Fruit fly (Drosophila melanogaster): ENCODE measurements around the gene Rrp46.

Rrp46 gene

DNA sequence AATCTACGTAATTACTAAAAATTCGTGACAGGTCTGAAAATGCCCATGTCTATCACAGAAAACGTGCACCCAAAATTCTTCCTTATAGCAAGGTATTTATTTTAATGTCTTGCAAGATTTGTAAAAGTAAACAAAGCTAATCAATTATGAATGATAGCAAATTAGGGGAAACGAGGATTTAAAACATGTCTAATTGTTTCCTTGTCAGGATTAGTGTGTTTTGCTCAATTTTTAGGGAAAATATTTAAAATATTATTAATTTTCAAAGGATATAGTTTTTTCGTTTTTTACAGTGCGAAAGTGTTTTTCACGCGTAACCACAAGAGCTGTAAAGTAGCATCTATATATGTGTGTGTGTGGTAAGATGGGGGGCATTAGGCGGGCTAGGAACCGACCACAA, 34.1 kb upstream of the Rrp46 start:
- TF ChIP-seq CG5204 (GFP tag; optimal IDR thresholded peaks at IDR 0.05) (no peak), cnc (optimal IDR thresholded peaks at IDR 0.05) (no peak), ovo (GFP tag; optimal IDR thresholded peaks at IDR 0.05) (no peak), CG7045 (GFP tag; optimal IDR thresholded peaks at IDR 0.05) (no peak), CG14711 (tag; optimal IDR thresholded peaks at IDR 0.05) (no peak), kay (GFP tag; ENCODE audit: borderline replicate concordance) (peak; percentile 75), pad (GFP tag; optimal IDR thresholded peaks at IDR 0.05) (no peak), CG12768 (GFP tag; optimal IDR thresholded peaks at IDR 0.05) (no peak)

DNA sequence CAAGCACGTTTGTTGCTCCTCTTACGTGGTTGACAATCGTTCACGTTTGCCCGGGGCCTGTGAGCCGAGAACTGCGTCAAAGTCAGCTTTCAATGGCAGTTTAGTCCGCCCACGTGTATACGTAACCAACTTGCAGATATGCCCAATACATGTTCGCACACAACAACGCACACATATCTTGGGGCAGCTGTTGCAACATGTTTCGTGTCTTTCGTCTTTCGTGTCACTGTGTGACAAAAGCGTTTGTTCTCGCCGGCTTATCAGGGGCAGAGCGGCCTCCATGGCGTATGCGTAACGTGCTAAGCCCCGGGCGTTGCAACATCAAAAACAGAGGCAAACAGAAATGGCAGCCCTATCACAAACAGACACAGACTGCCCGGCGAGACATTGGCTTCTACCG, 33.7 kb upstream of the Rrp46 start:
- TF ChIP-seq Mnt (GFP tag; optimal IDR thresholded peaks at IDR 0.05) (no peak), cic (GFP tag; optimal IDR thresholded peaks at IDR 0.05) (no peak), kay (GFP tag; ENCODE audit: borderline replicate concordance) (no peak), CG11617 (GFP tag; optimal IDR thresholded peaks at IDR 0.05) (no peak), ovo (GFP tag; optimal IDR thresholded peaks at IDR 0.05) (no peak)

DNA sequence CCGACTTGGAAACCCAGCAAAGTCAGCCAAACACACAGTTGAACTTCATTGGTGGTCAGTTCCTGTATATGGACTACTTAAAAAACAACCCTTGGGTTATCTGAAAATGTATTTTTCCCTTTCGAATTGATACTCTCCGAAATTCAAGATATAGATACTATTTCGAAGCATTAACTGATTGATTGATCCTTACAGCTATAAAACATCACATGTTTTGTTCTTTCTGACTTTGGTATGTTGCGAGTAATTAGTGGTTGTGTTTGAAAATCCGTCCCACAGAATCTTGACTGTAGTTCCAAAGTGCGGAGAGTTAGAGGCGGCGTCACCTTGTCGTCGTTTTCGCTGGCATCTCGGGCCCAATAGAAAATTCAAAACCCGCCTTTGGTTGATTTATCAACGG, 33.1 kb upstream of the Rrp46 start:
- TF ChIP-seq CG14711 (tag; optimal IDR thresholded peaks at IDR 0.05) (peak; percentile 28), CG12768 (GFP tag; optimal IDR thresholded peaks at IDR 0.05) (peak; percentile 75), pad (GFP tag; optimal IDR thresholded peaks at IDR 0.05) (peak; percentile 1), kay (GFP tag; ENCODE audit: borderline replicate concordance) (peak; percentile 1), CG7045 (GFP tag; optimal IDR thresholded peaks at IDR 0.05) (peak; percentile 44), CG11617 (GFP tag; optimal IDR thresholded peaks at IDR 0.05) (peak; percentile 51), Hr96 (GFP tag; optimal IDR thresholded peaks at IDR 0.05) (peak; percentile 48), Clk (GFP tag; optimal IDR thresholded peaks at IDR 0.05) (no peak), CG5204 (GFP tag; optimal IDR thresholded peaks at IDR 0.05) (peak; percentile 40), CG33017 (tag; optimal IDR thresholded peaks at IDR 0.05) (peak; percentile 27), Mnt (GFP tag; optimal IDR thresholded peaks at IDR 0.05) (no peak), tj (GFP tag; optimal IDR thresholded peaks at IDR 0.05) (peak; percentile 33), ovo (GFP tag; optimal IDR thresholded peaks at IDR 0.05) (no peak), CG7101 (tag; optimal IDR thresholded peaks at IDR 0.05) (peak; percentile 57)

DNA sequence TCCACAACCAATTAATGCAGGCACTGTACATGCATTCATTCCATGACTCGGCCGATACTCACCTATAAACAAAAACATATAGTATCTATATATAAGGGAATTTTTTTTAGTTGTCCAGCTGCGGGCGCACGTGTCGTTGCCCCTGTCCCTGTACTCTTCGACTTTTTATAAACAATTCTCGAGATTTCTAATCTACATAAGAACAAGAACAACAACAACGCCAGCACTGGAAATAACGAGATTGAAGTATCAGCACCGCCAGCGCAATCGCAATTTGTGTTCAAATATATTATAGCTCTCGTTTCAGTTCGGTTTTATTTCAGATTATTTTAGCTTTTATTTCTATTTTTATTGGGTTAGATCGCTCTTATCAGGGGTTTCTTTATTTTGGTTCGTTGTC, 32.1 kb upstream of the Rrp46 start:
- TF ChIP-seq Mnt (GFP tag; optimal IDR thresholded peaks at IDR 0.05): peak; percentile 16

DNA sequence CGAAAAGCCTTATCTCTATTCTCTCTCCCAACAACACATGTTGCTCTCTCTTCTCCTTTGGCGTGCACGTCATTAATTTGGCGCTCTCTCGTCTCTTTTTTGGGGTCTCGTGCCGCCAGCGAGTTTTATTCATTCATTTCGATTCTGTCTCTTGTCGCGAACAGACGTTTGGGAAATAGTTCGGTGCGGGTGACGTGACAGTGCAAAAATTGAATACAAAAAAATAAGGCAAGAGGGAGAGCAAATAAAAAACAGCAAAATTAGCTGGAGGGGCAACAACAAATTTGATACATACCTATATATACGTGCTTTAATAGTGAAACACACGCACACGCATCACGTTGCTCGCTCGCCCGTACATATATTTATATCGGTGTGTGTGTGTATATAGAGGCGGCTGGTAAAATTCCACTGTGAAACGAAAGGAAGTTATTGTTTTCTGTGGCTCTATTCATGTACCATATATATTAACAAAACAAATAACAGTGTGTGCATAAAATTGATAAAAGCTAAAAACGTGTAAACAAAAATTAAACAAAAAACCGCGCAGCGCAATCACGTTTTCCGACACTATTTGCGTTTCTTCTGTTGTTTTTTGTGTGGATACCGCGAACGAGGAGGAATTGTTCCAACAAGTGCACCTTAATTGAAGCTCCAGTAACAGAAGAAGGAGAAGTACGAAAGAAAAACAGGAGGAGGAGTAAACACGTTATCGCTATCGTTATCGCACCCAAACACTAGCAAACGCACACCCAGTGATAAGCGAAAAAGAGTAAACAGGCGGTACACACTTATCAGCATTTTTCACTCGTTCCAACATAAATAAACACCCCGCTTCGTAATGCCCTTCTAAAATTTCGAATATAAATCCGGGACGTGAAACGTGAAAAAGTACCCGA, 24.7 kb upstream of the Rrp46 start, which contains the start of gene cwo:
cwo (plus strand) TSS at position 131 of the 899 bp plus-strand sequence.
- TF ChIP-seq ovo (GFP tag; optimal IDR thresholded peaks at IDR 0.05) (no peak), CG1620 (GFP tag; optimal IDR thresholded peaks at IDR 0.05) (no peak), CG11617 (GFP tag; optimal IDR thresholded peaks at IDR 0.05) (no peak), Mnt (GFP tag; optimal IDR thresholded peaks at IDR 0.05) (peak; percentile 62), kay (GFP tag; ENCODE audit: borderline replicate concordance) (peak; percentile 88), tj (GFP tag; optimal IDR thresholded peaks at IDR 0.05) (peak; percentile 48), Crg-1 (GFP tag; optimal IDR thresholded peaks at IDR 0.05) (peak; percentile 26), CG7045 (GFP tag; optimal IDR thresholded peaks at IDR 0.05) (peak; percentile 13), toe (GFP tag; optimal IDR thresholded peaks at IDR 0.05) (no peak), CG12768 (GFP tag; optimal IDR thresholded peaks at IDR 0.05) (peak; percentile 58), Hr96 (GFP tag; optimal IDR thresholded peaks at IDR 0.05) (no peak), pad (GFP tag; optimal IDR thresholded peaks at IDR 0.05) (peak; percentile 20), CG7101 (tag; optimal IDR thresholded peaks at IDR 0.05) (peak; percentile 48), CG14711 (tag; optimal IDR thresholded peaks at IDR 0.05) (peak; percentile 34), bab1 (GFP tag; optimal IDR thresholded peaks at IDR 0.05) (peak; percentile 12), cic (GFP tag; optimal IDR thresholded peaks at IDR 0.05) (peak; percentile 84), CG5204 (GFP tag; optimal IDR thresholded peaks at IDR 0.05) (no peak), Clk (GFP tag; optimal IDR thresholded peaks at IDR 0.05) (no peak), CG33017 (tag; optimal IDR thresholded peaks at IDR 0.05) (peak; percentile 41), cnc (optimal IDR thresholded peaks at IDR 0.05) (peak; percentile 84 to 95)

DNA sequence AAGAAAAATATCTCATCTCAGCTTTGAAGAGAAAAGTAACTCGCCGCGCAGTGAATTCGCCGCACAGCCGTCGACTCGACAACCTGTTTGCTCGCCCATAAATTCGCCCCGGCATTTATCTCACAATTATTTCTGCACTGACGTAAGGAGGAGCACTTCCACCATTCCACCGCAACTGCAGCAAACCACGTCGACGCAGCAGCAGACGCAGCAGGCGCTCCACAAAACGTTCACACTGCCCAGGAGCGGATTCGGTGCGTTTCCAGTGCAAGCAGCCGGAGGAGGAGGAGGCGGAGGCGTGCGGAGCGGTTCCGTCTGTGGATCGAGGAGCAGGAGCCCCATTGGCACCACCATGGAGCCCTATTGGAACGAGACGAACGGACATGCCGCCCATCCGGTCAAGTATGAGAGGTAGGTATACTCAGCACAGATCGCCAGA, 24.1 kb upstream of the Rrp46 start:
- no peak for TF ChIP-seq CG33017 (tag; optimal IDR thresholded peaks at IDR 0.05)
- no peak for TF ChIP-seq CG7101 (tag; optimal IDR thresholded peaks at IDR 0.05)
- no peak for TF ChIP-seq CG7045 (GFP tag; optimal IDR thresholded peaks at IDR 0.05)
- TF ChIP-seq Mnt (GFP tag; optimal IDR thresholded peaks at IDR 0.05): no peak
- no peak for TF ChIP-seq CG5204 (GFP tag; optimal IDR thresholded peaks at IDR 0.05)
- TF ChIP-seq bab1 (GFP tag; optimal IDR thresholded peaks at IDR 0.05): no peak
- no peak for TF ChIP-seq Clk (GFP tag; optimal IDR thresholded peaks at IDR 0.05)
- no peak for TF ChIP-seq CG14711 (tag; optimal IDR thresholded peaks at IDR 0.05)
- TF ChIP-seq tj (GFP tag; optimal IDR thresholded peaks at IDR 0.05): no peak
- no peak for TF ChIP-seq toe (GFP tag; optimal IDR thresholded peaks at IDR 0.05)
- no peak for TF ChIP-seq CG1620 (GFP tag; optimal IDR thresholded peaks at IDR 0.05)
- no peak for TF ChIP-seq kay (GFP tag; ENCODE audit: borderline replicate concordance)
- TF ChIP-seq cnc (optimal IDR thresholded peaks at IDR 0.05): no peak

Data from whole organism, adult.